Worm (Caenorhabditis elegans) whole organism, mixed stage, embryonic: ENCODE results near the gene ZK673.1.

Experiments
- ces-1 ChIP-seq: fragments of 150-350 bp; optimal IDR thresholded peaks from 2 replicates; lab custom pipeline; 2014; ENCODE audit warnings: missing biosample characterization, missing genetic modification reagents, missing genetic modification characterization
- drap-1 ChIP-seq: fragments of 200-800 bp; sonication (Bioruptor generic); optimal IDR thresholded peaks from 3 replicates; lab custom pipeline; 2018; ENCODE audit warnings: mild to moderate bottlenecking, missing genetic modification characterization, missing compliant biosample characterization
- elt-1 ChIP-seq: sonication (generic microtip); optimal IDR thresholded peaks from 2 replicates; lab custom pipeline; 2017; ENCODE audit warnings: missing genetic modification characterization, mild to moderate bottlenecking, missing compliant biosample characterization, antibody characterized with exemption, moderate library complexity, borderline replicate concordance; ENCODE audit not compliant: insufficient read depth
- mep-1 ChIP-seq: fragments of 150-350 bp; optimal IDR thresholded peaks from 2 replicates; lab custom pipeline; 2017; ENCODE audit warnings: missing biosample characterization, missing genetic modification reagents, missing genetic modification characterization, inconsistent platforms
- nhr-12 ChIP-seq: fragments of 150-350 bp; optimal IDR thresholded peaks from 2 replicates; lab custom pipeline; 2014; ENCODE audit warnings: missing biosample characterization, missing genetic modification characterization
- nhr-237 ChIP-seq: fragments of 150-350 bp; optimal IDR thresholded peaks from 2 replicates; lab custom pipeline; 2014; ENCODE audit warnings: missing biosample characterization, missing genetic modification characterization
- nhr-76 ChIP-seq: sonication (generic microtip); optimal IDR thresholded peaks from 2 replicates; lab custom pipeline; 2017; ENCODE audit warnings: missing biosample characterization, missing genetic modification characterization
- sptf-1 ChIP-seq: sonication (generic microtip); optimal IDR thresholded peaks from 2 replicates; lab custom pipeline; 2017; ENCODE audit warnings: mild to moderate bottlenecking, missing genetic modification characterization, moderate library complexity, missing compliant biosample characterization
- unc-120 ChIP-seq: sonication (generic microtip); optimal IDR thresholded peaks from 2 replicates; lab custom pipeline; 2017; ENCODE audit warnings: missing genetic modification characterization, missing compliant biosample characterization; ENCODE audit not compliant: poor library complexity, severe bottlenecking
- unc-39 ChIP-seq: fragments of 150-350 bp; optimal IDR thresholded peaks from 2 replicates; lab custom pipeline; 2014; ENCODE audit warnings: missing biosample characterization, missing genetic modification characterization
- unc-62 ChIP-seq: fragments of 150-350 bp; optimal IDR thresholded peaks from 2 replicates; lab custom pipeline; 2014; ENCODE audit warnings: missing biosample characterization, missing genetic modification reagents, missing genetic modification characterization

ce11 chrII:10476039-10476438 is 33.1 kb downstream of the ZK673.1 start, which contains the start of gene clec-58:
- TF ChIP-seq elt-1 (no peak), sptf-1 (no peak), nhr-76 (tag; lab: Kevin White, UChicago) (no peak), nhr-12 (tag; lab: Kevin White, UChicago) (no peak), unc-120 (tag; lab: Kevin White, UChicago) (no peak), unc-39 (tag; lab: Kevin White, UChicago) (no peak), ces-1 (GFP tag; lab: Kevin White, UChicago) (no peak), unc-62 (no peak), nhr-237 (tag; lab: Kevin White, UChicago) (no peak), drap-1 (no peak), mep-1 (no peak)
